Fruit fly (Drosophila melanogaster) whole organism, embryonic: ENCODE data around the gene wapl.

Experiments used
- Atf3 ChIP-seq: fragments of 200-800 bp; sonication (Bioruptor generic); optimal IDR thresholded peaks from 3 replicates; lab custom pipeline; 2016; ENCODE audit warnings: missing biosample characterization, missing genetic modification characterization
- BtbVII ChIP-seq: fragments of 200-800 bp; sonication (Bioruptor generic); optimal IDR thresholded peaks from 3 replicates; lab custom pipeline; 2017; ENCODE audit warnings: missing biosample characterization, mild to moderate bottlenecking, missing genetic modification characterization
- CG11085 ChIP-seq: fragments of 200-800 bp; sonication (Bioruptor generic); IDR thresholded peaks from 2 replicates; pipeline ENCODE4 v1.3.6; 2022; ENCODE audit warnings: missing biosample characterization, missing genetic modification characterization
- CG12219 ChIP-seq: fragments of 200-800 bp; sonication (Bioruptor generic); optimal IDR thresholded peaks from 3 replicates; lab custom pipeline; 2018; ENCODE audit warnings: missing biosample characterization, mild to moderate bottlenecking, missing genetic modification characterization
- CG12236 ChIP-seq: fragments of 200-800 bp; sonication (Bioruptor generic); optimal IDR thresholded peaks from 2 replicates; lab custom pipeline; 2016; ENCODE audit warnings: missing biosample characterization, missing genetic modification characterization
- CG12391 ChIP-seq: fragments of 200-800 bp; sonication (Bioruptor generic); optimal IDR thresholded peaks from 3 replicates; lab custom pipeline; 2018; ENCODE audit warnings: missing biosample characterization, mild to moderate bottlenecking, missing genetic modification characterization, moderate library complexity
- CG13296 ChIP-seq: fragments of 200-800 bp; sonication (Bioruptor generic); optimal IDR thresholded peaks from 3 replicates; lab custom pipeline; 2018; ENCODE audit warnings: missing biosample characterization, mild to moderate bottlenecking, missing genetic modification characterization
- CG13894 ChIP-seq: fragments of 200-800 bp; sonication (Bioruptor generic); optimal IDR thresholded peaks from 3 replicates; lab custom pipeline; 2018; ENCODE audit warnings: missing biosample characterization, mild to moderate bottlenecking, missing genetic modification characterization, moderate library complexity
- CG14050 ChIP-seq: fragments of 200-800 bp; sonication (Bioruptor generic); IDR thresholded peaks from 3 replicates; pipeline ENCODE4 v1.3.6; 2022; ENCODE audit warnings: missing biosample characterization, missing genetic modification characterization
- CG17912 ChIP-seq: fragments of 200-800 bp; sonication (Bioruptor generic); optimal IDR thresholded peaks from 2 replicates; lab custom pipeline; 2018; ENCODE audit warnings: missing biosample characterization, mild to moderate bottlenecking, missing genetic modification characterization
- CG1832 ChIP-seq: fragments of 200-800 bp; sonication (Bioruptor generic); optimal IDR thresholded peaks from 2 replicates; lab custom pipeline; 2017; ENCODE audit warnings: missing biosample characterization, mild to moderate bottlenecking, missing genetic modification characterization, inconsistent platforms
- CG18476 ChIP-seq: fragments of 200-800 bp; sonication (Bioruptor generic); optimal IDR thresholded peaks from 2 replicates; lab custom pipeline; 2016; ENCODE audit warnings: missing biosample characterization, mild to moderate bottlenecking, missing genetic modification characterization
- CG32767 ChIP-seq: fragments of 200-800 bp; sonication (Bioruptor generic); IDR thresholded peaks from 2 replicates; pipeline ENCODE4 v1.3.6; 2022; ENCODE audit warnings: missing biosample characterization, missing genetic modification characterization
- CG3281 ChIP-seq: fragments of 200-800 bp; sonication (Bioruptor generic); optimal IDR thresholded peaks from 3 replicates; lab custom pipeline; 2017; ENCODE audit warnings: missing biosample characterization, mild to moderate bottlenecking, missing genetic modification characterization
- CG4360 ChIP-seq: fragments of 200-800 bp; sonication (Bioruptor generic); IDR thresholded peaks from 2 replicates; pipeline ENCODE4 v1.3.6; 2022; ENCODE audit warnings: missing biosample characterization, missing genetic modification characterization
- CG8290 ChIP-seq, 3 experiments: fragments of 200-800 bp; sonication (Bioruptor generic); optimal IDR thresholded peaks; 2 replicates each; lab custom pipeline; 2016 to 2019; ENCODE audit warnings: missing biosample characterization in 3 of 3, missing genetic modification characterization in 3 of 3, mild to moderate bottlenecking in 2 of 3, moderate library complexity in 1 of 3
- CG9609 ChIP-seq: fragments of 200-800 bp; sonication (Bioruptor generic); optimal IDR thresholded peaks from 3 replicates; lab custom pipeline; 2016; ENCODE audit warnings: missing biosample characterization, missing genetic modification characterization
- CG9727 ChIP-seq: fragments of 200-800 bp; sonication (Bioruptor generic); optimal IDR thresholded peaks from 3 replicates; lab custom pipeline; 2017; ENCODE audit warnings: missing biosample characterization, mild to moderate bottlenecking, missing genetic modification characterization
- Dad ChIP-seq: fragments of 200-800 bp; sonication (Bioruptor generic); optimal IDR thresholded peaks from 3 replicates; lab custom pipeline; 2016; ENCODE audit warnings: missing biosample characterization, missing genetic modification characterization
- Fer2 ChIP-seq: fragments of 200-800 bp; sonication (Bioruptor generic); optimal IDR thresholded peaks from 2 replicates; lab custom pipeline; 2018; ENCODE audit warnings: missing biosample characterization, mild to moderate bottlenecking, missing genetic modification characterization, moderate library complexity
- Gsc ChIP-seq: fragments of 200-800 bp; sonication (Bioruptor generic); IDR thresholded peaks from 2 replicates; pipeline ENCODE4 v1.3.6; 2022; ENCODE audit warnings: missing biosample characterization, missing genetic modification characterization
- HmgZ ChIP-seq: fragments of 200-800 bp; sonication (Bioruptor generic); optimal IDR thresholded peaks from 2 replicates; lab custom pipeline; 2018; ENCODE audit warnings: missing biosample characterization, mild to moderate bottlenecking, missing genetic modification characterization
- Kr ChIP-seq: fragments of 200-800 bp; sonication (Bioruptor generic); optimal IDR thresholded peaks from 2 replicates; lab custom pipeline; 2017; ENCODE audit warnings: missing biosample characterization, mild to moderate bottlenecking, missing genetic modification characterization
- Meics ChIP-seq: fragments of 200-800 bp; sonication (Bioruptor generic); optimal IDR thresholded peaks from 2 replicates; lab custom pipeline; 2017; ENCODE audit warnings: missing biosample characterization, mild to moderate bottlenecking, missing genetic modification characterization
- Myb ChIP-seq: fragments of 200-800 bp; sonication (Bioruptor generic); optimal IDR thresholded peaks from 2 replicates; lab custom pipeline; 2016; ENCODE audit warnings: missing biosample characterization, missing genetic modification characterization
- NfI ChIP-seq: fragments of 200-800 bp; sonication (Bioruptor generic); optimal IDR thresholded peaks from 3 replicates; lab custom pipeline; 2018; ENCODE audit warnings: missing biosample characterization, mild to moderate bottlenecking, missing genetic modification characterization, moderate library complexity
- ara ChIP-seq: fragments of 200-800 bp; sonication (Bioruptor generic); IDR thresholded peaks from 2 replicates; pipeline ENCODE4 v1.3.6; 2022; ENCODE audit warnings: missing biosample characterization, missing genetic modification characterization
- bab2 ChIP-seq: fragments of 200-800 bp; sonication (Bioruptor generic); optimal IDR thresholded peaks from 2 replicates; lab custom pipeline; 2016; ENCODE audit warnings: missing biosample characterization, missing genetic modification characterization
- bigmax ChIP-seq: fragments of 200-800 bp; sonication (Bioruptor generic); optimal IDR thresholded peaks from 2 replicates; lab custom pipeline; 2018; ENCODE audit warnings: missing biosample characterization, mild to moderate bottlenecking, missing genetic modification characterization
- br ChIP-seq: fragments of >200 bp; optimal IDR thresholded peaks from 2 replicates; lab custom pipeline; 2017
- cg ChIP-seq: fragments of 200-800 bp; sonication (Bioruptor generic); optimal IDR thresholded peaks from 3 replicates; lab custom pipeline; 2019; ENCODE audit warnings: missing biosample characterization, mild to moderate bottlenecking, missing genetic modification characterization, moderate library complexity
- chif ChIP-seq, 2 experiments: fragments of 200-800 bp; sonication (Bioruptor generic); optimal IDR thresholded peaks; 3 replicates each; lab custom pipeline; 2016; ENCODE audit warnings: missing biosample characterization in 2 of 2, missing genetic modification characterization in 2 of 2
- cwo ChIP-seq: fragments of 200-800 bp; sonication (Bioruptor generic); optimal IDR thresholded peaks from 3 replicates; lab custom pipeline; 2017; ENCODE audit warnings: missing biosample characterization, missing genetic modification characterization, mild to moderate bottlenecking, moderate library complexity, missing genetic modification reagents
- disco-r ChIP-seq: fragments of 200-800 bp; sonication (Bioruptor generic); optimal IDR thresholded peaks from 2 replicates; lab custom pipeline; 2016; ENCODE audit warnings: missing biosample characterization, missing genetic modification characterization
- dmrt99B ChIP-seq: fragments of 200-800 bp; sonication (Bioruptor generic); optimal IDR thresholded peaks from 2 replicates; lab custom pipeline; 2018; ENCODE audit warnings: missing biosample characterization, mild to moderate bottlenecking, missing genetic modification characterization, moderate library complexity
- esg ChIP-seq: fragments of 200-800 bp; sonication (Bioruptor generic); conservative IDR thresholded peaks from 2 replicates; pipeline ENCODE4 v1.3.6; 2022; ENCODE audit warnings: missing biosample characterization, missing genetic modification characterization
- ftz-f1 ChIP-seq: fragments of 200-800 bp; sonication (Bioruptor generic); optimal IDR thresholded peaks from 2 replicates; lab custom pipeline; 2016; ENCODE audit warnings: missing biosample characterization, missing genetic modification characterization
- gfzf ChIP-seq: fragments of 200-800 bp; sonication (Bioruptor generic); optimal IDR thresholded peaks from 2 replicates; lab custom pipeline; 2016; ENCODE audit warnings: missing biosample characterization, mild to moderate bottlenecking, missing genetic modification characterization, moderate library complexity
- hbn ChIP-seq: fragments of 200-800 bp; sonication (Bioruptor generic); IDR thresholded peaks from 2 replicates; pipeline ENCODE4 v1.3.6; 2022; ENCODE audit warnings: missing biosample characterization, missing genetic modification characterization; ENCODE audit not compliant: partially characterized antibody
- jumu ChIP-seq: fragments of 200-800 bp; sonication (Bioruptor generic); optimal IDR thresholded peaks from 3 replicates; lab custom pipeline; 2016; ENCODE audit warnings: missing biosample characterization, missing genetic modification characterization
- knrl ChIP-seq: fragments of 200-800 bp; sonication (Bioruptor generic); IDR thresholded peaks from 3 replicates; pipeline ENCODE4 v1.3.6; 2022; ENCODE audit warnings: missing biosample characterization, missing genetic modification characterization; ENCODE audit not compliant: partially characterized antibody
- nau ChIP-seq: fragments of 200-800 bp; sonication (Bioruptor generic); optimal IDR thresholded peaks from 3 replicates; lab custom pipeline; 2017; ENCODE audit warnings: missing biosample characterization, mild to moderate bottlenecking, missing genetic modification characterization, missing genetic modification reagents
- nerfin-1 ChIP-seq: fragments of 200-800 bp; sonication (Bioruptor generic); optimal IDR thresholded peaks from 3 replicates; lab custom pipeline; 2019; ENCODE audit warnings: missing biosample characterization, mild to moderate bottlenecking, missing genetic modification characterization, moderate library complexity
- pnt ChIP-seq: fragments of 200-800 bp; sonication (Bioruptor generic); optimal IDR thresholded peaks from 3 replicates; lab custom pipeline; 2016; ENCODE audit warnings: missing biosample characterization, missing genetic modification characterization
- ro ChIP-seq: fragments of 200-800 bp; sonication (Bioruptor generic); IDR thresholded peaks from 2 replicates; pipeline ENCODE4 v1.3.6; 2022; ENCODE audit warnings: missing biosample characterization, missing genetic modification characterization
- slp2 ChIP-seq: fragments of 200-800 bp; sonication (Bioruptor generic); optimal IDR thresholded peaks from 2 replicates; lab custom pipeline; 2016; ENCODE audit warnings: missing biosample characterization, missing genetic modification characterization
- trh ChIP-seq: fragments of 200-800 bp; sonication (Bioruptor generic); optimal IDR thresholded peaks from 2 replicates; lab custom pipeline; 2016; ENCODE audit warnings: missing biosample characterization, missing genetic modification characterization
- ttk ChIP-seq: fragments of 200-800 bp; sonication (Bioruptor generic); IDR thresholded peaks from 2 replicates; pipeline ENCODE4 v2.1.2; 2022; ENCODE audit warnings: missing biosample characterization, missing genetic modification characterization
- unc-4 ChIP-seq: fragments of 200-800 bp; sonication (Bioruptor generic); IDR thresholded peaks from 2 replicates; pipeline ENCODE4 v1.3.6; 2022; ENCODE audit warnings: missing biosample characterization, missing genetic modification characterization; ENCODE audit not compliant: partially characterized antibody
- usp ChIP-seq: fragments of >200 bp; optimal IDR thresholded peaks from 2 replicates; lab custom pipeline; 2017; ENCODE audit warnings: missing biosample characterization, missing genetic modification characterization
- zen ChIP-seq: fragments of 200-800 bp; sonication (Bioruptor generic); optimal IDR thresholded peaks from 3 replicates; lab custom pipeline; 2018; ENCODE audit warnings: missing biosample characterization, mild to moderate bottlenecking, missing genetic modification characterization, moderate library complexity

The wapl gene

dm6 chrX:2149478-2149877 is 9.3 kb downstream of the wapl start, which contains the start of gene bcn92 (continued):
- TF ChIP-seq cg (GFP tag; lab: Kevin White, UChicago) (no peak), gfzf (peak; percentile 69), NfI (peak; percentile 17), CG4360 (GFP tag; lab: Robert Waterston, UW) (no peak), slp2 (GFP tag; lab: Kevin White, UChicago) (peak; percentile 16), usp (GFP tag; lab: Kevin White, UChicago) (no peak), hbn (GFP tag; lab: Robert Waterston, UW) (peak; percentile 96), esg (GFP tag; lab: Robert Waterston, UW) (no peak), ftz-f1 (peak; percentile 48), Meics (GFP tag; lab: Kevin White, UChicago) (peak; percentile 37), CG32767 (GFP tag; lab: Robert Waterston, UW) (no peak), trh (no peak), unc-4 (GFP tag; lab: Robert Waterston, UW) (peak; percentile 93), bab2 (GFP tag; lab: Kevin White, UChicago) (peak; percentile 33), Atf3 (GFP tag; lab: Kevin White, UChicago) (no peak), CG12391 (tag; lab: Kevin White, UChicago) (peak; percentile 64), ttk (GFP tag; lab: Robert Waterston, UW) (no peak), Kr (GFP tag; lab: Kevin White, UChicago) (no peak), CG13296 (peak; percentile 7), ro (GFP tag; lab: Robert Waterston, UW) (no peak), disco-r (GFP tag; lab: Kevin White, UChicago) (no peak), Myb (GFP tag; lab: Kevin White, UChicago) (peak; percentile 45), Dad (GFP tag; lab: Kevin White, UChicago) (no peak), jumu (GFP tag; lab: Kevin White, UChicago) (peak; percentile 50), zen (tag; lab: Kevin White, UChicago) (peak; percentile 3), br (lab: Kevin White, UChicago) (no peak), CG12236 (GFP tag; lab: Kevin White, UChicago) (no peak), CG17912 (GFP tag; lab: Kevin White, UChicago) (no peak), CG13894 (tag; lab: Kevin White, UChicago) (no peak), dmrt99B (tag; lab: Kevin White, UChicago) (no peak), Fer2 (tag; lab: Kevin White, UChicago) (no peak), CG1832 (GFP tag; lab: Kevin White, UChicago) (no peak), CG8290 (GFP tag; optimal IDR thresholded peaks at IDR 0.05; lab: Kevin White, UChicago) (peak; percentile 37), CG8290 (tag; optimal IDR thresholded peaks at IDR 0.05; lab: Kevin White, UChicago) (peak in 1 of 2 experiments; percentile 56), pnt (GFP tag; lab: Kevin White, UChicago) (peak; percentile 14), bigmax (GFP tag; lab: Kevin White, UChicago) (no peak), cwo (GFP tag; lab: Kevin White, UChicago) (peak; percentile 51), CG3281 (GFP tag; lab: Kevin White, UChicago) (peak; percentile 24), Gsc (GFP tag; lab: Robert Waterston, UW) (no peak), chif (GFP tag; optimal IDR thresholded peaks at IDR 0.05; lab: Kevin White, UChicago) (peak; percentile 12 to 35), CG14050 (GFP tag; lab: Robert Waterston, UW) (no peak), CG11085 (GFP tag; lab: Robert Waterston, UW) (0 out of 2 replicates have a peak, but pooled peaks have one; percentile 11), nerfin-1 (no peak), ara (GFP tag; lab: Robert Waterston, UW) (no peak), knrl (GFP tag; lab: Robert Waterston, UW) (peak; percentile 94), CG18476 (peak; percentile 9), HmgZ (peak; percentile 45), nau (GFP tag; lab: Kevin White, UChicago) (no peak), CG9727 (peak; percentile 27), CG9609 (GFP tag; lab: Kevin White, UChicago) (no peak), BtbVII (GFP tag; lab: Kevin White, UChicago) (no peak), CG12219 (GFP tag; lab: Kevin White, UChicago) (no peak)
